Worm (Caenorhabditis elegans): ENCODE data around the gene slo-2.
"Not testable (repeated sequence)": the region's sequence is repeated elsewhere in the genome, so short reads cannot be mapped to it uniquely, and the experiment has no call there.

slo-2 gene

ce11 chrX:11446535-11446934 lies 40.8 kb upstream of the slo-2 start, which contains the start of gene igeg-2:
TSS of gene igeg-2 (minus strand) at chrX:11446635.
- TF ChIP-seq mml-1 (tag; optimal IDR thresholded peaks at IDR 0.05) (no peak), nhr-28 (tag; optimal IDR thresholded peaks at IDR 0.05) (no peak), fkh-10 (GFP tag; optimal IDR thresholded peaks at IDR 0.05) (no peak), sea-2 (GFP tag; optimal IDR thresholded peaks at IDR 0.05) (no peak), ama-1 (optimal IDR thresholded peaks at IDR 0.05) (no peak), unc-62 (GFP tag; optimal IDR thresholded peaks at IDR 0.05) (no peak), lsy-12 (tag; optimal IDR thresholded peaks at IDR 0.05) (no peak), elt-3 (tag; optimal IDR thresholded peaks at IDR 0.05) (no peak), mdl-1 (tag; optimal IDR thresholded peaks at IDR 0.05) (no peak), nhr-23 (tag; optimal IDR thresholded peaks at IDR 0.05) (no peak), fkh-2 (tag; optimal IDR thresholded peaks at IDR 0.05) (no peak), elt-2 (tag; optimal IDR thresholded peaks at IDR 0.05) (no peak), pha-4 (tag; optimal IDR thresholded peaks at IDR 0.05) (no peak), nfya-1 (tag; optimal IDR thresholded peaks at IDR 0.05; ENCODE audit: insufficient read depth) (no peak), hmg-11 (tag; optimal IDR thresholded peaks at IDR 0.05) (no peak), egl-27 (tag; optimal IDR thresholded peaks at IDR 0.05) (no peak), nhr-43 (tag; optimal IDR thresholded peaks at IDR 0.05; ENCODE audit: poor library complexity, severe bottlenecking) (no peak), daf-12 (tag; optimal IDR thresholded peaks at IDR 0.05) (no peak)

ce11 chrX:11439740-11440139 lies 34.0 kb upstream of the slo-2 start, which contains the start of gene F46C3.7:
TSS of gene F46C3.7 (plus strand) at chrX:11440040.
- not testable (repeated sequence) for TF ChIP-seq zag-1, nhr-23, jun-1 (tag; optimal IDR thresholded peaks at IDR 0.05)

- TF ChIP-seq jun-1 (tag; optimal IDR thresholded peaks at IDR 0.05) = no peak
- no peak for TF ChIP-seq nhr-23 (tag; optimal IDR thresholded peaks at IDR 0.05)
- TF ChIP-seq mdl-1 (tag; optimal IDR thresholded peaks at IDR 0.05) = no peak
- no peak for TF ChIP-seq fos-1 (tag; optimal IDR thresholded peaks at IDR 0.05)
These were observed 32.0 kb upstream of the slo-2 start for ce11 chrX:11437716-11438115.

- TF ChIP-seq nhr-23 (tag; optimal IDR thresholded peaks at IDR 0.05) (no peak), eor-1 (tag; optimal IDR thresholded peaks at IDR 0.05) (no peak), nhr-28 (tag; optimal IDR thresholded peaks at IDR 0.05) (no peak), nhr-43 (tag; optimal IDR thresholded peaks at IDR 0.05; ENCODE audit: poor library complexity, severe bottlenecking) (no peak), nhr-77 (tag; optimal IDR thresholded peaks at IDR 0.05) (no peak), unc-39 (tag; optimal IDR thresholded peaks at IDR 0.05) (no peak), egl-5 (tag; optimal IDR thresholded peaks at IDR 0.05) (no peak), sea-2 (GFP tag; optimal IDR thresholded peaks at IDR 0.05) (no peak), nhr-25 (tag; optimal IDR thresholded peaks at IDR 0.05) (no peak), ama-1 (optimal IDR thresholded peaks at IDR 0.05) (no peak), elt-3 (tag; optimal IDR thresholded peaks at IDR 0.05) (no peak)
These were observed 29.8 kb upstream of the slo-2 start for ce11 chrX:11435488-11435887.

- TF ChIP-seq ama-1 (optimal IDR thresholded peaks at IDR 0.05) (no peak), elt-3 (tag; optimal IDR thresholded peaks at IDR 0.05) (peak in 1 of 3 experiments; percentile 36), jun-1 (tag; optimal IDR thresholded peaks at IDR 0.05) (no peak)
These were observed 27.8 kb upstream of the slo-2 start, which contains the start of gene hum-4 for ce11 chrX:11433488-11433887. TSS of gene hum-4 (minus strand) at chrX:11433588.

ce11 chrX:11427550-11427949 lies 21.8 kb upstream of the slo-2 start:
- TF ChIP-seq daf-12 (tag; optimal IDR thresholded peaks at IDR 0.05) = no peak
- no peak for TF ChIP-seq unc-62 (GFP tag; optimal IDR thresholded peaks at IDR 0.05)
- TF ChIP-seq aly-2 (tag; optimal IDR thresholded peaks at IDR 0.05) = no peak
- no peak for TF ChIP-seq jun-1 (tag; optimal IDR thresholded peaks at IDR 0.05)
- TF ChIP-seq fos-1 (tag; optimal IDR thresholded peaks at IDR 0.05) = no peak
- TF ChIP-seq tbx-2 (tag; optimal IDR thresholded peaks at IDR 0.05) = no peak
- no peak for TF ChIP-seq elt-2 (tag; optimal IDR thresholded peaks at IDR 0.05)
- TF ChIP-seq ceh-16 (tag; optimal IDR thresholded peaks at IDR 0.05) = no peak
- no peak for TF ChIP-seq ceh-9 (tag; optimal IDR thresholded peaks at IDR 0.05)
- TF ChIP-seq nfya-1 (tag; optimal IDR thresholded peaks at IDR 0.05; ENCODE audit: insufficient read depth) = no peak
- no peak for TF ChIP-seq nhr-23 (tag; optimal IDR thresholded peaks at IDR 0.05)
- no peak for TF ChIP-seq mml-1 (tag; optimal IDR thresholded peaks at IDR 0.05)
- no peak for TF ChIP-seq nhr-12 (tag; optimal IDR thresholded peaks at IDR 0.05)
- no peak for TF ChIP-seq ceh-82 (tag; optimal IDR thresholded peaks at IDR 0.05)
- TF ChIP-seq nhr-237 (tag; optimal IDR thresholded peaks at IDR 0.05) = no peak
- no peak for TF ChIP-seq lin-39 (tag; optimal IDR thresholded peaks at IDR 0.05)
- no peak for TF ChIP-seq egl-5 (tag; optimal IDR thresholded peaks at IDR 0.05)
- TF ChIP-seq nhr-76 (tag; optimal IDR thresholded peaks at IDR 0.05) = no peak
- TF ChIP-seq snpc-4 (tag; optimal IDR thresholded peaks at IDR 0.05) = no peak
